Worm (Caenorhabditis elegans) whole organism, L4 larva: ENCODE results near the gene cgt-3.
A peak's percentile ranks its signal among the peaks of the same experiment; 100 is the strongest.

Experiments used
- D1046.2 ChIP-seq: fragments of 200-800 bp; sonication (Bioruptor generic); IDR thresholded peaks from 2 replicates; pipeline ENCODE4 v1.3.6; 2022; ENCODE audit warnings: missing genetic modification characterization, missing compliant biosample characterization
- F10B5.3 ChIP-seq: sonication (generic microtip); optimal IDR thresholded peaks from 2 replicates; lab custom pipeline; 2016; ENCODE audit warnings: mild to moderate bottlenecking, missing genetic modification characterization, missing compliant biosample characterization
- R02D3.7 ChIP-seq: fragments of 150-350 bp; sonication (generic microtip); optimal IDR thresholded peaks from 3 replicates; lab custom pipeline; 2014; ENCODE audit warnings: missing biosample characterization, missing genetic modification characterization
- ZK337.2 ChIP-seq: fragments of 200-800 bp; sonication (Bioruptor generic); IDR thresholded peaks from 2 replicates; pipeline ENCODE4 v1.3.6; 2022; ENCODE audit warnings: missing genetic modification reagents, missing genetic modification characterization, missing compliant biosample characterization
- aha-1 ChIP-seq: fragments of 150-350 bp; peaks from one replicate; lab custom pipeline; 2014; ENCODE audit warnings: missing biosample characterization, missing genetic modification characterization
- ceh-28 ChIP-seq: fragments of 150-350 bp; optimal IDR thresholded peaks from 2 replicates; lab custom pipeline; 2014; ENCODE audit warnings: missing biosample characterization, missing genetic modification reagents, missing genetic modification characterization
- cey-2 ChIP-seq: sonication (generic microtip); optimal IDR thresholded peaks from 3 replicates; lab custom pipeline; 2017; ENCODE audit warnings: missing genetic modification characterization, mild to moderate bottlenecking, missing compliant biosample characterization, antibody characterized with exemption, borderline replicate concordance; ENCODE audit not compliant: insufficient read depth
- daf-12 ChIP-seq: fragments of 150-350 bp; optimal IDR thresholded peaks from 2 replicates; lab custom pipeline; 2014; ENCODE audit warnings: missing biosample characterization, missing genetic modification reagents, missing genetic modification characterization
- daf-16 ChIP-seq, 3 experiments: sonication (generic microtip); optimal IDR thresholded peaks; 2 replicates each; lab custom pipeline; 2016 to 2017; ENCODE audit warnings: missing genetic modification characterization in 3 of 3, missing genetic modification reagents in 3 of 3, mild to moderate bottlenecking in 2 of 3, missing compliant biosample characterization in 2 of 3, missing biosample characterization in 1 of 3, moderate library complexity in 1 of 3
- daf-8 ChIP-seq: fragments of 200-800 bp; sonication (Bioruptor generic); IDR thresholded peaks from 2 replicates; pipeline ENCODE4 v1.3.6; 2022; ENCODE audit warnings: missing genetic modification characterization, missing compliant biosample characterization
- dmd-6 ChIP-seq: fragments of 200-800 bp; sonication (Bioruptor generic); IDR thresholded peaks from 2 replicates; pipeline ENCODE4 v1.3.6; 2022; ENCODE audit warnings: missing genetic modification reagents, missing genetic modification characterization, missing compliant biosample characterization
- dmd-8 ChIP-seq: fragments of 200-800 bp; sonication (Bioruptor generic); IDR thresholded peaks from 2 replicates; pipeline ENCODE4 v1.3.6; 2022; ENCODE audit warnings: missing genetic modification characterization, missing compliant biosample characterization
- dmd-9 ChIP-seq: fragments of 200-800 bp; sonication (Bioruptor generic); IDR thresholded peaks from 2 replicates; pipeline ENCODE4 v1.3.6; 2022; ENCODE audit warnings: missing genetic modification reagents, missing genetic modification characterization, missing compliant biosample characterization
- dpl-1 ChIP-seq: fragments of 150-350 bp; optimal IDR thresholded peaks from 2 replicates; lab custom pipeline; 2014; ENCODE audit warnings: missing biosample characterization, missing genetic modification reagents, missing genetic modification characterization
- dve-1 ChIP-seq: sonication (generic microtip); optimal IDR thresholded peaks from 2 replicates; lab custom pipeline; 2017; ENCODE audit warnings: antibody characterized with exemption, mild to moderate bottlenecking, missing genetic modification characterization, missing compliant biosample characterization; ENCODE audit not compliant: insufficient read depth
- egl-43 ChIP-seq: fragments of 200-800 bp; sonication (Bioruptor generic); IDR thresholded peaks from 2 replicates; pipeline ENCODE4 v1.3.6; 2022; ENCODE audit warnings: missing genetic modification reagents, missing genetic modification characterization, missing compliant biosample characterization
- fkh-10 ChIP-seq: fragments of 150-350 bp; optimal IDR thresholded peaks from 2 replicates; lab custom pipeline; 2014; ENCODE audit warnings: missing biosample characterization, missing genetic modification reagents, missing genetic modification characterization
- fos-1 ChIP-seq: fragments of 150-350 bp; optimal IDR thresholded peaks from 2 replicates; lab custom pipeline; 2014; ENCODE audit warnings: missing biosample characterization, missing genetic modification characterization
- hif-1 ChIP-seq, 2 experiments: sonication (generic microtip); optimal IDR thresholded peaks; 2 replicates each; lab custom pipeline; 2016 to 2017; ENCODE audit warnings: missing compliant biosample characterization in 2 of 2, missing genetic modification characterization in 2 of 2, missing genetic modification reagents in 2 of 2, missing genotype in 2 of 2, mild to moderate bottlenecking in 1 of 2
- hlh-11 ChIP-seq: fragments of 200-800 bp; sonication (Bioruptor generic); optimal IDR thresholded peaks from 2 replicates; lab custom pipeline; 2018; ENCODE audit warnings: mild to moderate bottlenecking, missing genetic modification characterization, missing compliant biosample characterization
- hlh-30 ChIP-seq: sonication (generic microtip); optimal IDR thresholded peaks from 2 replicates; lab custom pipeline; 2017; ENCODE audit warnings: antibody characterized with exemption, mild to moderate bottlenecking, missing genetic modification characterization, missing compliant biosample characterization; ENCODE audit not compliant: insufficient read depth
- hmg-1.1 ChIP-seq: fragments of 200-800 bp; sonication (Bioruptor generic); IDR thresholded peaks from 2 replicates; pipeline ENCODE4 v1.3.6; 2022; ENCODE audit warnings: missing genetic modification reagents, missing genetic modification characterization, missing compliant biosample characterization
- jun-1 ChIP-seq: fragments of 150-350 bp; optimal IDR thresholded peaks from 2 replicates; lab custom pipeline; 2014; ENCODE audit warnings: missing biosample characterization, missing genetic modification reagents, missing genetic modification characterization
- lin-1 ChIP-seq: fragments of 200-800 bp; sonication (Bioruptor generic); IDR thresholded peaks from 2 replicates; pipeline ENCODE4 v1.3.6; 2022; ENCODE audit warnings: missing genetic modification reagents, missing genetic modification characterization, missing compliant biosample characterization
- lin-38 ChIP-seq: fragments of 200-800 bp; sonication (Bioruptor generic); IDR thresholded peaks from 2 replicates; pipeline ENCODE4 v1.3.6; 2022; ENCODE audit warnings: missing genetic modification reagents, missing genetic modification characterization, missing compliant biosample characterization
- lir-3 ChIP-seq: sonication (generic microtip); optimal IDR thresholded peaks from 2 replicates; lab custom pipeline; 2016; ENCODE audit warnings: mild to moderate bottlenecking, missing genetic modification characterization, missing compliant biosample characterization
- madf-5 ChIP-seq, 2 experiments: fragments of 200-800 bp; sonication (Bioruptor generic); IDR thresholded peaks; 2 replicates each; pipeline ENCODE4 v1.3.6; 2022; ENCODE audit warnings: missing compliant biosample characterization in 2 of 2, missing genetic modification characterization in 2 of 2
- mdt-29 ChIP-seq: fragments of 200-800 bp; sonication (Bioruptor generic); IDR thresholded peaks from 2 replicates; pipeline ENCODE4 v1.3.6; 2022; ENCODE audit warnings: missing genetic modification reagents, missing genetic modification characterization, missing compliant biosample characterization
- mep-1 ChIP-seq: fragments of 150-350 bp; sonication (generic microtip); optimal IDR thresholded peaks from 3 replicates; lab custom pipeline; 2014; ENCODE audit warnings: missing biosample characterization, missing genetic modification characterization
- nhr-10 ChIP-seq: fragments of 150-350 bp; optimal IDR thresholded peaks from 2 replicates; lab custom pipeline; 2014; ENCODE audit warnings: missing biosample characterization, missing genetic modification characterization
- nhr-11 ChIP-seq: fragments of 150-350 bp; optimal IDR thresholded peaks from 2 replicates; lab custom pipeline; 2014; ENCODE audit warnings: missing biosample characterization, missing genetic modification characterization
- nhr-237 ChIP-seq: sonication (generic microtip); optimal IDR thresholded peaks from 2 replicates; lab custom pipeline; 2017; ENCODE audit warnings: missing biosample characterization, missing genetic modification characterization
- nhr-28 ChIP-seq: fragments of 150-350 bp; optimal IDR thresholded peaks from 2 replicates; lab custom pipeline; 2014; ENCODE audit warnings: missing biosample characterization, missing genetic modification characterization
- nhr-48 ChIP-seq: sonication (generic microtip); optimal IDR thresholded peaks from 2 replicates; lab custom pipeline; 2016; ENCODE audit warnings: mild to moderate bottlenecking, missing genetic modification characterization, missing compliant biosample characterization
- nhr-76 ChIP-seq: fragments of 150-350 bp; optimal IDR thresholded peaks from 2 replicates; lab custom pipeline; 2014; ENCODE audit warnings: missing biosample characterization, missing genetic modification characterization
- pha-4 ChIP-seq, 2 experiments: fragments of 150-350 bp in 1 of 2; fragments of 200-800 bp in 1 of 2; sonication (Bioruptor generic) in 1 of 2; IDR thresholded peaks in 1 of 2; optimal IDR thresholded peaks in 1 of 2; 2 replicates each; pipeline versions ENCODE4 v1.3.6 to Lab custom; 2014 to 2022; ENCODE audit warnings: missing genetic modification characterization in 2 of 2, missing genetic modification reagents in 2 of 2, missing biosample characterization in 1 of 2, missing compliant biosample characterization in 1 of 2
- saeg-2 ChIP-seq: fragments of 200-800 bp; sonication (Bioruptor generic); IDR thresholded peaks from 2 replicates; pipeline ENCODE4 v1.3.6; 2022; ENCODE audit warnings: missing genetic modification reagents, missing genetic modification characterization, missing compliant biosample characterization
- sdz-12 ChIP-seq: fragments of 200-800 bp; sonication (Bioruptor generic); optimal IDR thresholded peaks from 2 replicates; lab custom pipeline; 2018; ENCODE audit warnings: mild to moderate bottlenecking, missing genetic modification characterization, missing compliant biosample characterization
- set-16 ChIP-seq: fragments of 200-800 bp; sonication (Bioruptor generic); IDR thresholded peaks from 2 replicates; pipeline ENCODE4 v1.3.6; 2022; ENCODE audit warnings: missing genetic modification reagents, missing genetic modification characterization, missing compliant biosample characterization
- snpc-1.2 ChIP-seq: fragments of 200-800 bp; sonication (Bioruptor generic); IDR thresholded peaks from 2 replicates; pipeline ENCODE4 v1.3.6; 2022; ENCODE audit warnings: missing genetic modification reagents, missing genetic modification characterization, missing compliant biosample characterization
- spr-1 ChIP-seq: sonication (generic microtip); optimal IDR thresholded peaks from 2 replicates; lab custom pipeline; 2016; ENCODE audit warnings: mild to moderate bottlenecking, missing genetic modification characterization, missing compliant biosample characterization
- spr-3 ChIP-seq: fragments of 200-800 bp; sonication (Bioruptor generic); optimal IDR thresholded peaks from 2 replicates; lab custom pipeline; 2018; ENCODE audit warnings: mild to moderate bottlenecking, missing genetic modification characterization, missing compliant biosample characterization
- tra-1 ChIP-seq: fragments of 200-800 bp; sonication (Bioruptor generic); IDR thresholded peaks from 2 replicates; pipeline ENCODE4 v1.3.6; 2022; ENCODE audit warnings: missing genetic modification reagents, missing genetic modification characterization, missing compliant biosample characterization
- unc-62 ChIP-seq, 3 experiments: fragments of 150-350 bp in 1 of 3; sonication (generic microtip); optimal IDR thresholded peaks in 2 of 3; peaks in 1 of 3; 1 replicate in 1 of 3; 2 replicates in 2 of 3; lab custom pipeline; 2014 to 2017; ENCODE audit warnings: missing biosample characterization in 3 of 3, missing genetic modification characterization in 3 of 3, missing genetic modification reagents in 3 of 3, missing genotype in 1 of 3
- zfp-2 ChIP-seq: sonication (generic microtip); optimal IDR thresholded peaks from 2 replicates; lab custom pipeline; 2016; ENCODE audit warnings: mild to moderate bottlenecking, missing genetic modification characterization, missing compliant biosample characterization
- zip-11 ChIP-seq: fragments of 200-800 bp; sonication (Bioruptor generic); IDR thresholded peaks from 2 replicates; pipeline ENCODE4 v1.3.6; 2022; ENCODE audit warnings: missing genetic modification characterization, missing compliant biosample characterization

The cgt-3 gene

ce11 chrII:5899080-5899479, 12.0 kb upstream of the cgt-3 start:
- TF ChIP-seq dpl-1: no peak
- TF ChIP-seq hmg-1.1 (GFP tag; lab: Robert Waterston, UW): no peak
- TF ChIP-seq daf-12 (tag; lab: Kevin White, UChicago): no peak
- TF ChIP-seq hif-1 (tag; optimal IDR thresholded peaks at IDR 0.05; lab: Kevin White, UChicago): no peak
- TF ChIP-seq ceh-28: no peak
- no peak for TF ChIP-seq snpc-1.2 (GFP tag; lab: Robert Waterston, UW)
- no peak for TF ChIP-seq nhr-76 (tag; lab: Kevin White, UChicago)
- TF ChIP-seq spr-3 (GFP tag; lab: Kevin White, UChicago): no peak
- TF ChIP-seq D1046.2 (GFP tag; lab: Robert Waterston, UW): no peak
- TF ChIP-seq zfp-2 (tag; lab: Kevin White, UChicago): no peak
- TF ChIP-seq mdt-29 (GFP tag; lab: Robert Waterston, UW): no peak
- TF ChIP-seq tra-1 (GFP tag; lab: Robert Waterston, UW): no peak
- TF ChIP-seq zip-11 (GFP tag; lab: Robert Waterston, UW): no peak
- TF ChIP-seq hlh-11 (tag; lab: Kevin White, UChicago): peak; percentile 67
- no peak for TF ChIP-seq egl-43 (GFP tag; lab: Robert Waterston, UW)
- TF ChIP-seq cey-2: no peak
- TF ChIP-seq dve-1 (tag; lab: Kevin White, UChicago): peak; percentile 15
- no peak for TF ChIP-seq nhr-237 (tag; lab: Kevin White, UChicago)
- no peak for TF ChIP-seq lin-38 (GFP tag; lab: Robert Waterston, UW)
- no peak for TF ChIP-seq F10B5.3 (tag; lab: Kevin White, UChicago)
- TF ChIP-seq mep-1 (tag; lab: Kevin White, UChicago): no peak
- no peak for TF ChIP-seq spr-1 (tag; lab: Kevin White, UChicago)
- no peak for TF ChIP-seq madf-5 (GFP tag; IDR thresholded peaks at IDR 0.05; lab: Robert Waterston, UW)
- no peak for TF ChIP-seq dmd-8 (GFP tag; lab: Robert Waterston, UW)
- peak; percentile 37; the same call in 1 of the 2 replicates for TF ChIP-seq set-16 (GFP tag; lab: Robert Waterston, UW)
- TF ChIP-seq nhr-28 (tag; lab: Kevin White, UChicago): peak; percentile 28
- TF ChIP-seq unc-62 (GFP tag; optimal IDR thresholded peaks at IDR 0.05 in 1 of 2; lab: Kevin White, UChicago): peak in 1 of 2 experiments; percentile 3
- TF ChIP-seq unc-62 (tag; optimal IDR thresholded peaks at IDR 0.05; lab: Kevin White, UChicago): no peak
- TF ChIP-seq dmd-9 (GFP tag; lab: Robert Waterston, UW): no peak
- TF ChIP-seq sdz-12 (GFP tag; lab: Kevin White, UChicago): no peak
- peak; percentile 64 for TF ChIP-seq aha-1 (tag; lab: Kevin White, UChicago)
- TF ChIP-seq lin-1 (GFP tag; lab: Robert Waterston, UW): no peak
- peak; percentile 3 for TF ChIP-seq hlh-30 (tag; lab: Kevin White, UChicago)
- TF ChIP-seq saeg-2 (GFP tag; lab: Robert Waterston, UW): no peak
- TF ChIP-seq R02D3.7 (tag; lab: Kevin White, UChicago): no peak
- TF ChIP-seq nhr-11 (tag; lab: Kevin White, UChicago): no peak
- no peak for TF ChIP-seq nhr-48 (tag; lab: Kevin White, UChicago)
- no peak for TF ChIP-seq daf-8 (GFP tag; lab: Robert Waterston, UW)
- no peak for TF ChIP-seq ZK337.2 (GFP tag; lab: Robert Waterston, UW)
- TF ChIP-seq dmd-6: no peak
- TF ChIP-seq nhr-10 (tag; lab: Kevin White, UChicago): no peak
- TF ChIP-seq fkh-10: no peak
- no peak for TF ChIP-seq fos-1 (tag; lab: Kevin White, UChicago)
- TF ChIP-seq jun-1 (tag; lab: Kevin White, UChicago): no peak
- no peak for TF ChIP-seq pha-4 (GFP tag; IDR thresholded peaks at IDR 0.05; lab: Robert Waterston, UW)
- peak; percentile 32 for TF ChIP-seq pha-4 (tag; optimal IDR thresholded peaks at IDR 0.05; lab: Kevin White, UChicago)
- TF ChIP-seq lir-3 (tag; lab: Kevin White, UChicago): no peak
- TF ChIP-seq daf-16 (GFP tag; optimal IDR thresholded peaks at IDR 0.05; lab: Kevin White, UChicago): no peak
- TF ChIP-seq daf-16 (tag; optimal IDR thresholded peaks at IDR 0.05; lab: Kevin White, UChicago): no peak
